Fruit fly (Drosophila melanogaster) Kc167 (cell line): Measurements from ENCODE around the gene CG11581.

Source experiments
- Sin3A ChIP-seq: fragments of >200 bp; optimal IDR thresholded peaks from 2 replicates; lab custom pipeline; 2018; ENCODE audit warnings: missing external identifiers
- psq ChIP-seq: fragments of >200 bp; optimal IDR thresholded peaks from 2 replicates; lab custom pipeline; 2017; ENCODE audit warnings: missing external identifiers

- TF ChIP-seq Sin3A (lab: Kevin White, UChicago) (no peak), psq (lab: Kevin White, UChicago) (no peak)
Measured at dm6 chrX:14180728-14181127, 4.0 kb downstream of the CG11581 start, which contains the start of gene CG11584.
